Fruit fly (Drosophila melanogaster): ENCODE measurements around the gene CG33099.
A peak's percentile ranks its signal among the peaks of the same experiment; 100 is the strongest.

The CG33099 gene

DNA sequence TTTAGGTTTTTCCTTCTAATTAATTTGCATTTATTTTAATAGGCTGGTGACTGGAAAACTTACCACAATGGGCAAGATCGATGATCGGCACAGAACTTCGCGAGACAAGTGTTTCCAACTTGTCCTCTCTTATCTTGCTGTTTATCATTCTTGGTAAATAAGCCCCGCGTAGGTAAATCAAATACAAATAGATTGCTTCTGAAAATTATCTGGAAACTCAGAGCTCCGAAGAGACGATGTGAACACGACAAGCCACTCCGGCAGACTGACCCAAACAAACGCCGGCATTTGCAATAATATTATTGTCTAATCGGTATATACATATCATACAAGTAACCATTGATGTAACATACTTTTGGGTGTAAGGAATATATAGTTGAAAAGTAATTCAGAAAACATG is at the start of gene CG33099 (continued):
- no peak for TF ChIP-seq prd (optimal IDR thresholded peaks at IDR 0.05)
- TF ChIP-seq prd (GFP tag; IDR thresholded peaks at IDR 0.05): peak; percentile 22; the same call in 1 of the 3 replicates
- no peak for TF ChIP-seq Oli (tag; optimal IDR thresholded peaks at IDR 0.05)
- no peak for TF ChIP-seq CG9437 (GFP tag; optimal IDR thresholded peaks at IDR 0.05)
- TF ChIP-seq disco-r (GFP tag; optimal IDR thresholded peaks at IDR 0.05): no peak
- no peak for TF ChIP-seq CG10321 (GFP tag; IDR thresholded peaks at IDR 0.05)
- no peak for TF ChIP-seq CG7928 (GFP tag; optimal IDR thresholded peaks at IDR 0.05)
- TF ChIP-seq otp (GFP tag; IDR thresholded peaks at IDR 0.05): peak; percentile 61; the same call in 1 of the 3 replicates
- TF ChIP-seq Deaf1 (tag; optimal IDR thresholded peaks at IDR 0.05): peak; percentile 39
- TF ChIP-seq CG17829 (tag; optimal IDR thresholded peaks at IDR 0.05): no peak
- no peak for TF ChIP-seq fru (optimal IDR thresholded peaks at IDR 0.05)
- TF ChIP-seq hbn (GFP tag; IDR thresholded peaks at IDR 0.05; ENCODE audit: partially characterized antibody): no peak
- TF ChIP-seq CG3838 (GFP tag; optimal IDR thresholded peaks at IDR 0.05): peak; percentile 9
- TF ChIP-seq CG12219 (GFP tag; optimal IDR thresholded peaks at IDR 0.05): peak; percentile 22
- TF ChIP-seq CG12769 (tag; optimal IDR thresholded peaks at IDR 0.05): peak; percentile 19
- peak; percentile 11 for TF ChIP-seq her (GFP tag; optimal IDR thresholded peaks at IDR 0.05)
- TF ChIP-seq CG11456 (GFP tag; IDR thresholded peaks at IDR 0.05): 0 out of 3 replicates have a peak, but pooled peaks have one; percentile 52
- TF ChIP-seq CG3407 (GFP tag; optimal IDR thresholded peaks at IDR 0.05): peak; percentile 45
- TF ChIP-seq kay (GFP tag; optimal IDR thresholded peaks at IDR 0.05): peak; percentile 4
- no peak for TF ChIP-seq CG16813 (GFP tag; IDR thresholded peaks at IDR 0.05; ENCODE audit: partially characterized antibody)
- TF ChIP-seq E2f2 (GFP tag; IDR thresholded peaks at IDR 0.05): peak; percentile 37; the same call in 1 of the 2 replicates
- TF ChIP-seq ranshi (GFP tag; IDR thresholded peaks at IDR 0.05): peak; percentile 12; the same call in 1 of the 2 replicates
- TF ChIP-seq CG2678 (tag; optimal IDR thresholded peaks at IDR 0.05): peak; percentile 55
- TF ChIP-seq D19B (GFP tag; optimal IDR thresholded peaks at IDR 0.05): no peak
- peak; percentile 36; the same call in 1 of the 3 replicates for TF ChIP-seq sr (GFP tag; IDR thresholded peaks at IDR 0.05)
- peak; percentile 2 for TF ChIP-seq CG6683 (GFP tag; optimal IDR thresholded peaks at IDR 0.05)
- no peak for TF ChIP-seq Chrac-16 (GFP tag; optimal IDR thresholded peaks at IDR 0.05)
- no peak for TF ChIP-seq gsb-n (tag; optimal IDR thresholded peaks at IDR 0.05)
- no peak for TF ChIP-seq CG13287 (GFP tag; IDR thresholded peaks at IDR 0.05; ENCODE audit: partially characterized antibody)
- peak; percentile 32 for TF ChIP-seq scrt (GFP tag; optimal IDR thresholded peaks at IDR 0.05)
- TF ChIP-seq Side (GFP tag; optimal IDR thresholded peaks at IDR 0.05): peak; percentile 53
- TF ChIP-seq Opbp (GFP tag; IDR thresholded peaks at IDR 0.05; ENCODE audit: partially characterized antibody): no peak
- TF ChIP-seq dimm (GFP tag; IDR thresholded peaks at IDR 0.05): no peak
- peak; percentile 4 for TF ChIP-seq tap (tag; optimal IDR thresholded peaks at IDR 0.05)
- TF ChIP-seq pum (GFP tag; optimal IDR thresholded peaks at IDR 0.05): no peak
- no peak for TF ChIP-seq CkIIα-i1 (GFP tag; IDR thresholded peaks at IDR 0.05)
- no peak for TF ChIP-seq slou (GFP tag; optimal IDR thresholded peaks at IDR 0.05)
- no peak for TF ChIP-seq Hsf (GFP tag; optimal IDR thresholded peaks at IDR 0.05)
- no peak for TF ChIP-seq gcm2 (GFP tag; optimal IDR thresholded peaks at IDR 0.05)
- no peak for TF ChIP-seq pzg (GFP tag; optimal IDR thresholded peaks at IDR 0.05)
- TF ChIP-seq Dad (GFP tag; optimal IDR thresholded peaks at IDR 0.05): no peak
- no peak for TF ChIP-seq NfI (GFP tag; optimal IDR thresholded peaks at IDR 0.05)
- peak; percentile 72 for TF ChIP-seq CG34376 (GFP tag; optimal IDR thresholded peaks at IDR 0.05)
- TF ChIP-seq CG12942 (GFP tag; optimal IDR thresholded peaks at IDR 0.05): no peak
- TF ChIP-seq CG17361 (GFP tag; IDR thresholded peaks at IDR 0.05): no peak
- TF ChIP-seq Sox102F (GFP tag; optimal IDR thresholded peaks at IDR 0.05): no peak
- TF ChIP-seq inv (GFP tag; IDR thresholded peaks at IDR 0.05; ENCODE audit: partially characterized antibody): no peak
- TF ChIP-seq grn (GFP tag; optimal IDR thresholded peaks at IDR 0.05): peak; percentile 72
- no peak for TF ChIP-seq CG14667 (GFP tag; IDR thresholded peaks at IDR 0.05)
- 0 out of 2 replicates have a peak, but pooled peaks have one; percentile 20 for TF ChIP-seq bowl (GFP tag; IDR thresholded peaks at IDR 0.05)
- peak; percentile 57; the same call in 1 of the 2 replicates for TF ChIP-seq Rfx (GFP tag; IDR thresholded peaks at IDR 0.05)
- peak; percentile 17 for TF ChIP-seq Nf-YC (tag; optimal IDR thresholded peaks at IDR 0.05)

All from whole organism, embryonic.